Fruit fly (Drosophila melanogaster) whole organism, wandering third instar larva: ENCODE data around the gene CG1275.

Experiments
- CG32264 ChIP-seq: fragments of 200-800 bp; sonication (Bioruptor generic); optimal IDR thresholded peaks from 2 replicates; lab custom pipeline; 2016; ENCODE audit warnings: missing biosample characterization, missing genetic modification characterization
- HLH106 ChIP-seq: fragments of 200-800 bp; optimal IDR thresholded peaks from 3 replicates; lab custom pipeline; 2019; ENCODE audit warnings: missing biosample characterization, mild to moderate bottlenecking, missing genetic modification characterization, moderate library complexity
- Hr83 ChIP-seq: fragments of 200-300 bp; sonication (Bioruptor generic); optimal IDR thresholded peaks from 2 replicates; lab custom pipeline; 2016; ENCODE audit warnings: missing biosample characterization, mild to moderate bottlenecking, missing genetic modification characterization, moderate library complexity; ENCODE audit not compliant: poor library complexity, severe bottlenecking
- Jra ChIP-seq: sonication (Bioruptor generic); optimal IDR thresholded peaks from 2 replicates; lab custom pipeline; 2016; ENCODE audit warnings: missing biosample characterization, missing genetic modification characterization
- Mio ChIP-seq: sonication (Bioruptor generic); optimal IDR thresholded peaks from 2 replicates; lab custom pipeline; 2016; ENCODE audit warnings: missing biosample characterization, missing genetic modification characterization
- OdsH ChIP-seq: fragments of 200-800 bp; sonication (Bioruptor generic); optimal IDR thresholded peaks from 2 replicates; lab custom pipeline; 2016; ENCODE audit warnings: missing biosample characterization, mild to moderate bottlenecking, missing genetic modification characterization
- br ChIP-seq: fragments of 200-800 bp; sonication (Bioruptor generic); optimal IDR thresholded peaks from 2 replicates; lab custom pipeline; 2016; ENCODE audit warnings: missing biosample characterization, missing genetic modification characterization
- brk ChIP-seq: fragments of 200-800 bp; sonication (Bioruptor generic); optimal IDR thresholded peaks from 2 replicates; lab custom pipeline; 2016; ENCODE audit warnings: missing biosample characterization, mild to moderate bottlenecking, missing genetic modification characterization
- dl ChIP-seq, 2 experiments: fragments of 175-275, 200-275 bp in 1 of 2; fragments of 200-275 bp in 1 of 2; sonication (Bioruptor generic); optimal IDR thresholded peaks; lab custom pipeline; 2018; ENCODE audit warnings: mild to moderate bottlenecking in 2 of 2, missing biosample characterization in 2 of 2, missing genetic modification characterization in 2 of 2, moderate library complexity in 2 of 2; ENCODE audit not compliant: partially characterized antibody in 2 of 2, insufficient read depth in 1 of 2
- fru ChIP-seq: fragments of 200-800 bp; sonication (Bioruptor generic); optimal IDR thresholded peaks from 3 replicates; lab custom pipeline; 2016; ENCODE audit warnings: missing biosample characterization, mild to moderate bottlenecking, missing genetic modification characterization
- h ChIP-seq: fragments of 200-800 bp; sonication (Bioruptor generic); optimal IDR thresholded peaks from 3 replicates; lab custom pipeline; 2016; ENCODE audit warnings: missing biosample characterization, mild to moderate bottlenecking, missing genetic modification characterization
- pan ChIP-seq: fragments of >200 bp; optimal IDR thresholded peaks from 2 replicates; lab custom pipeline; 2017
- psq ChIP-seq: fragments of 200-800 bp; sonication (Bioruptor generic); optimal IDR thresholded peaks from 3 replicates; lab custom pipeline; 2017; ENCODE audit warnings: missing biosample characterization, mild to moderate bottlenecking, missing genetic modification characterization, moderate library complexity
- usp ChIP-seq: fragments of >200 bp; optimal IDR thresholded peaks from 2 replicates; lab custom pipeline; 2017; ENCODE audit warnings: missing biosample characterization, missing genetic modification characterization

- peak in 1 of 2 experiments; percentile 29 for TF ChIP-seq dl (GFP tag; optimal IDR thresholded peaks at IDR 0.05; lab: Kevin White, UChicago; ENCODE audit: insufficient read depth in 1 of 2, partially characterized antibody in 2 of 2)
- no peak for TF ChIP-seq pan
- no peak for TF ChIP-seq Hr83 (GFP tag; lab: Kevin White, UChicago)
- TF ChIP-seq psq = no peak
- no peak for TF ChIP-seq Mio (GFP tag; lab: Kevin White, UChicago)
- TF ChIP-seq h (GFP tag; lab: Kevin White, UChicago) = no peak
- TF ChIP-seq HLH106 (tag; lab: Kevin White, UChicago) = no peak
- no peak for TF ChIP-seq usp (GFP tag; lab: Kevin White, UChicago)
- TF ChIP-seq Jra = no peak
- no peak for TF ChIP-seq brk (GFP tag; lab: Kevin White, UChicago)
- TF ChIP-seq fru (GFP tag; lab: Kevin White, UChicago) = no peak
- TF ChIP-seq CG32264 (GFP tag; lab: Kevin White, UChicago) = no peak
- TF ChIP-seq br (GFP tag; lab: Kevin White, UChicago) = no peak
- no peak for TF ChIP-seq OdsH (GFP tag; lab: Kevin White, UChicago)
These were observed 28.0 kb downstream of the CG1275 start, which contains the start of gene Oseg2 for dm6 chr3L:2229172-2229696.
